Fruit fly (Drosophila melanogaster) whole organism, embryonic: ENCODE data around the gene Glut4EF.

Experiments used
- Dip2 ChIP-seq: fragments of 200-800 bp; sonication (Bioruptor generic); IDR thresholded peaks from 2 replicates; pipeline ENCODE4 v1.3.6; 2022; ENCODE audit warnings: missing biosample characterization, missing genetic modification characterization
- Taf1 ChIP-seq: fragments of 200-800 bp; sonication (Bioruptor generic); IDR thresholded peaks from 2 replicates; pipeline ENCODE4 v1.3.6; 2022; ENCODE audit warnings: missing biosample characterization, missing genetic modification characterization
- Usf ChIP-seq: fragments of 200-800 bp; sonication (Bioruptor generic); optimal IDR thresholded peaks from 2 replicates; lab custom pipeline; 2017; ENCODE audit warnings: missing genotype, missing biosample characterization, missing genetic modification characterization
- sug ChIP-seq: fragments of 200-800 bp; optimal IDR thresholded peaks from 2 replicates; lab custom pipeline; 2019; ENCODE audit warnings: missing biosample characterization, mild to moderate bottlenecking, missing genetic modification characterization, moderate library complexity
- tap ChIP-seq: fragments of 200-800 bp; optimal IDR thresholded peaks from 3 replicates; lab custom pipeline; 2019; ENCODE audit warnings: missing biosample characterization, mild to moderate bottlenecking, missing genetic modification characterization, moderate library complexity

dm6 chr3R:9857785-9858184 lies 16.7 kb upstream of the Glut4EF start:
- no peak for TF ChIP-seq Usf (GFP tag; lab: Kevin White, UChicago)
- no peak for TF ChIP-seq sug (tag; lab: Kevin White, UChicago)
- no peak for TF ChIP-seq Taf1 (GFP tag; lab: Robert Waterston, UW)
- TF ChIP-seq tap (tag; lab: Kevin White, UChicago), result no peak
- TF ChIP-seq Dip2 (GFP tag; lab: Robert Waterston, UW), result no peak
